Fruit fly (Drosophila melanogaster) whole organism, embryonic: ENCODE measurements around the gene spn-E.

ENCODE experiments used
- CG10147 ChIP-seq: fragments of 200-800 bp; sonication (Bioruptor generic); optimal IDR thresholded peaks from 2 replicates; lab custom pipeline; 2019; ENCODE audit warnings: missing biosample characterization, mild to moderate bottlenecking, missing genetic modification characterization, moderate library complexity
- CG1024 ChIP-seq: fragments of 200-800 bp; sonication (Bioruptor generic); IDR thresholded peaks from 2 replicates; pipeline ENCODE4 v1.3.6; 2022; ENCODE audit warnings: missing biosample characterization, missing genetic modification characterization
- CG10267 ChIP-seq: fragments of 200-800 bp; sonication (Bioruptor generic); optimal IDR thresholded peaks from 2 replicates; lab custom pipeline; 2018; ENCODE audit warnings: missing biosample characterization, mild to moderate bottlenecking, missing genetic modification characterization, moderate library complexity
- CG10565 ChIP-seq: fragments of 200-800 bp; sonication (Bioruptor generic); optimal IDR thresholded peaks from 3 replicates; lab custom pipeline; 2016; ENCODE audit warnings: missing biosample characterization, mild to moderate bottlenecking, missing genetic modification characterization
- CG10979 ChIP-seq: fragments of 200-800 bp; sonication (Bioruptor generic); optimal IDR thresholded peaks from 2 replicates; lab custom pipeline; 2018; ENCODE audit warnings: missing biosample characterization, mild to moderate bottlenecking, missing genetic modification characterization, moderate library complexity
- CG12155 ChIP-seq: fragments of 200-800 bp; sonication (Bioruptor generic); optimal IDR thresholded peaks from 3 replicates; lab custom pipeline; 2016; ENCODE audit warnings: missing biosample characterization, missing genetic modification characterization
- CG12942 ChIP-seq: fragments of 200-800 bp; sonication (Bioruptor generic); optimal IDR thresholded peaks from 3 replicates; lab custom pipeline; 2016; ENCODE audit warnings: missing biosample characterization, missing genetic modification characterization
- CG14667 ChIP-seq: fragments of 200-800 bp; sonication (Bioruptor generic); IDR thresholded peaks from 2 replicates; pipeline ENCODE4 v1.3.6; 2022; ENCODE audit warnings: missing biosample characterization, missing genetic modification characterization
- CG15514 ChIP-seq: fragments of 200-800 bp; sonication (Bioruptor generic); optimal IDR thresholded peaks from 3 replicates; lab custom pipeline; 2017; ENCODE audit warnings: missing biosample characterization, missing genetic modification characterization, mild to moderate bottlenecking, moderate library complexity, missing genetic modification reagents
- CG16813 ChIP-seq: fragments of 200-800 bp; sonication (Bioruptor generic); IDR thresholded peaks from 3 replicates; pipeline ENCODE4 v1.3.6; 2022; ENCODE audit warnings: missing biosample characterization, missing genetic modification characterization; ENCODE audit not compliant: partially characterized antibody
- CG17612 ChIP-seq: fragments of 200-800 bp; sonication (Bioruptor generic); IDR thresholded peaks from 2 replicates; pipeline ENCODE4 v1.3.6; 2022; ENCODE audit warnings: missing biosample characterization, missing genetic modification characterization
- CG17912 ChIP-seq: fragments of 200-800 bp; sonication (Bioruptor generic); optimal IDR thresholded peaks from 2 replicates; lab custom pipeline; 2018; ENCODE audit warnings: missing biosample characterization, mild to moderate bottlenecking, missing genetic modification characterization
- CG30020 ChIP-seq: fragments of 200-800 bp; optimal IDR thresholded peaks from 2 replicates; lab custom pipeline; 2019; ENCODE audit warnings: missing biosample characterization, mild to moderate bottlenecking, missing genetic modification characterization, moderate library complexity
- CG3847 ChIP-seq: fragments of 200-800 bp; sonication (Bioruptor generic); IDR thresholded peaks from 2 replicates; pipeline ENCODE4 v1.3.6; 2022; ENCODE audit warnings: missing biosample characterization, missing genetic modification characterization
- CG4360 ChIP-seq: fragments of 200-800 bp; sonication (Bioruptor generic); IDR thresholded peaks from 2 replicates; pipeline ENCODE4 v1.3.6; 2022; ENCODE audit warnings: missing biosample characterization, missing genetic modification characterization
- CG4730 ChIP-seq: fragments of 200-800 bp; sonication (Bioruptor generic); IDR thresholded peaks from 2 replicates; pipeline ENCODE4 v1.3.6; 2022; ENCODE audit warnings: missing biosample characterization, missing genetic modification characterization
- CoRest ChIP-seq: fragments of 200-800 bp; sonication (Bioruptor generic); optimal IDR thresholded peaks from 3 replicates; lab custom pipeline; 2018; ENCODE audit warnings: missing biosample characterization, mild to moderate bottlenecking, missing genetic modification characterization, moderate library complexity
- D19B ChIP-seq: fragments of 200-800 bp; sonication (Bioruptor generic); optimal IDR thresholded peaks from 2 replicates; lab custom pipeline; 2017; ENCODE audit warnings: missing biosample characterization, mild to moderate bottlenecking, missing genetic modification characterization
- Dip2 ChIP-seq: fragments of 200-800 bp; sonication (Bioruptor generic); IDR thresholded peaks from 2 replicates; pipeline ENCODE4 v1.3.6; 2022; ENCODE audit warnings: missing biosample characterization, missing genetic modification characterization
- Dref ChIP-seq: fragments of 200-800 bp; sonication (Bioruptor generic); IDR thresholded peaks from 2 replicates; pipeline ENCODE4 v1.3.6; 2022; ENCODE audit warnings: missing biosample characterization, missing genetic modification characterization
- E2f2 ChIP-seq: fragments of 200-800 bp; sonication (Bioruptor generic); IDR thresholded peaks from 2 replicates; pipeline ENCODE4 v1.3.6; 2022; ENCODE audit warnings: missing biosample characterization, missing genetic modification characterization
- Eip74EF ChIP-seq, 2 experiments: fragments of 200-800 bp in 1 of 2; fragments of >200 bp in 1 of 2; sonication (Bioruptor generic) in 1 of 2; optimal IDR thresholded peaks; 2 replicates each; lab custom pipeline; 2017 to 2019; ENCODE audit warnings: missing biosample characterization in 2 of 2, missing genetic modification characterization in 2 of 2, mild to moderate bottlenecking in 1 of 2, moderate library complexity in 1 of 2
- HmgZ ChIP-seq: fragments of 200-800 bp; sonication (Bioruptor generic); optimal IDR thresholded peaks from 2 replicates; lab custom pipeline; 2018; ENCODE audit warnings: missing biosample characterization, mild to moderate bottlenecking, missing genetic modification characterization
- MBD-R2 ChIP-seq: fragments of 200-800 bp; sonication (Bioruptor generic); IDR thresholded peaks from 2 replicates; pipeline ENCODE4 v1.3.6; 2022; ENCODE audit warnings: missing biosample characterization, missing genetic modification characterization
- Mrtf ChIP-seq: fragments of 200-800 bp; sonication (Bioruptor generic); IDR thresholded peaks from 3 replicates; pipeline ENCODE4 v1.3.6; 2022; ENCODE audit warnings: missing biosample characterization, missing genetic modification characterization
- YL-1 ChIP-seq: fragments of 200-800 bp; sonication (Bioruptor generic); optimal IDR thresholded peaks from 3 replicates; lab custom pipeline; 2017; ENCODE audit warnings: missing biosample characterization, mild to moderate bottlenecking, missing genetic modification characterization
- al ChIP-seq: fragments of 200-800 bp; sonication (Bioruptor generic); IDR thresholded peaks from 2 replicates; pipeline ENCODE4 v1.3.6; 2022; ENCODE audit warnings: missing biosample characterization, missing genetic modification characterization
- chm ChIP-seq: fragments of 200-800 bp; sonication (Bioruptor generic); IDR thresholded peaks from 2 replicates; pipeline ENCODE4 v1.3.6; 2022; ENCODE audit warnings: missing biosample characterization, missing genetic modification characterization
- crp ChIP-seq, 2 experiments: fragments of 200-800 bp; sonication (Bioruptor generic); optimal IDR thresholded peaks; 2 replicates in 1 of 2; 3 replicates in 1 of 2; lab custom pipeline; 2017; ENCODE audit warnings: missing biosample characterization in 2 of 2, missing genetic modification characterization in 2 of 2, mild to moderate bottlenecking in 1 of 2, moderate library complexity in 1 of 2
- dmrt11E ChIP-seq: fragments of 200-800 bp; sonication (Bioruptor generic); optimal IDR thresholded peaks from 3 replicates; lab custom pipeline; 2018; ENCODE audit warnings: missing biosample characterization, mild to moderate bottlenecking, missing genetic modification characterization, moderate library complexity
- hkb ChIP-seq, 2 experiments: fragments of 200-800 bp in 1 of 2; fragments of >200 bp in 1 of 2; sonication (Bioruptor generic) in 1 of 2; IDR thresholded peaks in 1 of 2; optimal IDR thresholded peaks in 1 of 2; 2 replicates each; pipeline versions ENCODE4 v1.3.6 to Lab custom; 2017 to 2022; ENCODE audit warnings: missing biosample characterization in 1 of 2, missing genetic modification characterization in 1 of 2
- ind ChIP-seq: fragments of 200-800 bp; sonication (Bioruptor generic); optimal IDR thresholded peaks from 3 replicates; lab custom pipeline; 2016; ENCODE audit warnings: missing biosample characterization, missing genetic modification characterization
- inv ChIP-seq: fragments of 200-800 bp; sonication (Bioruptor generic); IDR thresholded peaks from 2 replicates; pipeline ENCODE4 v1.3.6; 2022; ENCODE audit warnings: missing biosample characterization, missing genetic modification characterization; ENCODE audit not compliant: partially characterized antibody
- jigr1 ChIP-seq: fragments of 200-800 bp; sonication (Bioruptor generic); IDR thresholded peaks from 3 replicates; pipeline ENCODE4 v1.3.6; 2022; ENCODE audit warnings: missing biosample characterization, missing genetic modification characterization
- jumu ChIP-seq: fragments of 200-800 bp; sonication (Bioruptor generic); optimal IDR thresholded peaks from 3 replicates; lab custom pipeline; 2016; ENCODE audit warnings: missing biosample characterization, missing genetic modification characterization
- knrl ChIP-seq: fragments of 200-800 bp; sonication (Bioruptor generic); IDR thresholded peaks from 3 replicates; pipeline ENCODE4 v1.3.6; 2022; ENCODE audit warnings: missing biosample characterization, missing genetic modification characterization; ENCODE audit not compliant: partially characterized antibody
- nerfin-1 ChIP-seq: fragments of 200-800 bp; sonication (Bioruptor generic); optimal IDR thresholded peaks from 3 replicates; lab custom pipeline; 2019; ENCODE audit warnings: missing biosample characterization, mild to moderate bottlenecking, missing genetic modification characterization, moderate library complexity
- nom ChIP-seq: fragments of 200-800 bp; sonication (Bioruptor generic); optimal IDR thresholded peaks from 2 replicates; lab custom pipeline; 2017; ENCODE audit warnings: missing biosample characterization, missing genetic modification characterization, mild to moderate bottlenecking, moderate library complexity, missing genetic modification reagents
- odd ChIP-seq: fragments of 200-800 bp; sonication (Bioruptor generic); optimal IDR thresholded peaks from 2 replicates; lab custom pipeline; 2017; ENCODE audit warnings: missing biosample characterization, mild to moderate bottlenecking, missing genetic modification characterization
- otp ChIP-seq: fragments of 200-800 bp; sonication (Bioruptor generic); IDR thresholded peaks from 3 replicates; pipeline ENCODE4, ENCODE4 v1.3.6; 2022; ENCODE audit warnings: missing biosample characterization, missing genetic modification characterization
- peb ChIP-seq: fragments of 200-800 bp; sonication (Bioruptor generic); IDR thresholded peaks from 2 replicates; pipeline ENCODE4 v1.3.6; 2022; ENCODE audit warnings: missing biosample characterization, missing genetic modification characterization
- pzg ChIP-seq: fragments of 200-800 bp; sonication (Bioruptor generic); optimal IDR thresholded peaks from 3 replicates; lab custom pipeline; 2018; ENCODE audit warnings: missing biosample characterization, mild to moderate bottlenecking, missing genetic modification characterization, moderate library complexity
- sens ChIP-seq: fragments of 200-800 bp; sonication (Bioruptor generic); peaks from one replicate; lab custom pipeline; 2016; ENCODE audit warnings: missing biosample characterization, missing genetic modification characterization
- slp2 ChIP-seq: fragments of 200-800 bp; sonication (Bioruptor generic); optimal IDR thresholded peaks from 2 replicates; lab custom pipeline; 2016; ENCODE audit warnings: missing biosample characterization, missing genetic modification characterization
- sna ChIP-seq: fragments of 200-800 bp; sonication (Bioruptor generic); IDR thresholded peaks from 2 replicates; pipeline ENCODE4 v1.3.6; 2022; ENCODE audit warnings: missing biosample characterization, missing genetic modification characterization; ENCODE audit not compliant: partially characterized antibody
- usp ChIP-seq: fragments of >200 bp; optimal IDR thresholded peaks from 2 replicates; lab custom pipeline; 2017; ENCODE audit warnings: missing biosample characterization, missing genetic modification characterization

spn-E gene

dm6 chr3R:15832525-15832924, 4.7 kb upstream of the spn-E start, which contains the start of gene rec (continued):
- peak; percentile 35; the same call in 2 of the 3 replicates for TF ChIP-seq CG16813 (GFP tag; lab: Robert Waterston, UW)
- no peak for TF ChIP-seq YL-1 (GFP tag; lab: Kevin White, UChicago)
- 0 out of 2 replicates have a peak, but pooled peaks have one; percentile 7 for TF ChIP-seq inv (GFP tag; lab: Robert Waterston, UW)
- no peak for TF ChIP-seq CG10979
- TF ChIP-seq E2f2 (GFP tag; lab: Robert Waterston, UW), result peak; percentile 70
- peak; percentile 19 for TF ChIP-seq pzg (GFP tag; lab: Kevin White, UChicago)
- no peak for TF ChIP-seq CG4730
- peak; percentile 33 for TF ChIP-seq MBD-R2 (GFP tag; lab: Robert Waterston, UW)
- TF ChIP-seq sna (GFP tag; lab: Robert Waterston, UW), result peak; percentile 58; the same call in 1 of the 2 replicates
- no peak for TF ChIP-seq peb (GFP tag; lab: Robert Waterston, UW)
- no peak for TF ChIP-seq chm
- peak; percentile 52 for TF ChIP-seq Dref (GFP tag; lab: Robert Waterston, UW)
- no peak for TF ChIP-seq hkb (optimal IDR thresholded peaks at IDR 0.05; lab: Kevin White, UChicago)
- TF ChIP-seq hkb (GFP tag; IDR thresholded peaks at IDR 0.05; lab: Robert Waterston, UW), result no peak
- no peak for TF ChIP-seq nom (GFP tag; lab: Kevin White, UChicago)

DNA sequence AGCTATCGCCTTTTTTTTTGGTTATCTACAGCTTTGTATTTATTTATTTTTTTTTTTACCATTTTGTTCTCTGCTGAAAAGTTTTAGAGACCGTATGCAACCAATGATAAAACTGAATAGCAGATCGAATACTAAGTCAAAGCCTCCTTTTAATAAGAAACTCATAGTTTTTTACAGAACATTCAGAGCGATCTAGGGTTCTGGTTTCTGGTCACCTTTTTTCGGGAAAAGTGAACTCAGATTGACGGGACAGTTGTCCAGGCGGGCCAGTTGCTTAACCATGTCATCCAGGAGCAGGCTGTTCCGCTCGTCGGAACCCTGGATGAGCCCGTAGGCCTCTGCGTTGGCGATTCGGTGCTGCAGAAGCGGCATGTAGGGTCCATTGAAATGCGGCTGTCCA, 3.9 kb upstream of the spn-E start, which contains the start of gene CG43318:
Gene CG43318, minus strand, starts transcription at position 101 of the 400 bp plus-strand sequence.
- TF ChIP-seq otp (no peak), slp2 (GFP tag; lab: Kevin White, UChicago) (no peak)
- TF ChIP-seq, all 482 proteins: peak for 0

- TF ChIP-seq ind, result no peak
- no peak for TF ChIP-seq HmgZ (tag; lab: Kevin White, UChicago)
- no peak for TF ChIP-seq Eip74EF (GFP tag; optimal IDR thresholded peaks at IDR 0.05; lab: Kevin White, UChicago)
- no peak for TF ChIP-seq crp (GFP tag; optimal IDR thresholded peaks at IDR 0.05; lab: Kevin White, UChicago)
- no peak for TF ChIP-seq CG17912 (GFP tag; lab: Kevin White, UChicago)
- peak; percentile 63 for TF ChIP-seq Dref (GFP tag; lab: Robert Waterston, UW)
- TF ChIP-seq CoRest, result no peak
- no peak for TF ChIP-seq CG10147 (GFP tag; lab: Kevin White, UChicago)
- TF ChIP-seq usp (GFP tag; lab: Kevin White, UChicago), result no peak
- no peak for TF ChIP-seq CG17612 (GFP tag; lab: Robert Waterston, UW)
- no peak for TF ChIP-seq nerfin-1 (tag; lab: Kevin White, UChicago)
- no peak for TF ChIP-seq odd (GFP tag; lab: Kevin White, UChicago)
- no peak for TF ChIP-seq CG1024 (GFP tag; lab: Robert Waterston, UW)
- peak; percentile 38 for TF ChIP-seq sens
- TF ChIP-seq CG12155 (GFP tag; lab: Kevin White, UChicago), result no peak
- no peak for TF ChIP-seq dmrt11E (tag; lab: Kevin White, UChicago)
- no peak for TF ChIP-seq CG14667
- no peak for TF ChIP-seq D19B (GFP tag; lab: Kevin White, UChicago)
- TF ChIP-seq CG4360 (GFP tag; lab: Robert Waterston, UW), result no peak
- TF ChIP-seq CG3847 (GFP tag; lab: Robert Waterston, UW), result no peak
- TF ChIP-seq Mrtf (GFP tag; lab: Robert Waterston, UW), result no peak
- no peak for TF ChIP-seq CG10565 (GFP tag; lab: Kevin White, UChicago)
- no peak for TF ChIP-seq Dip2 (GFP tag; lab: Robert Waterston, UW)
- peak; percentile 11 for TF ChIP-seq CG30020 (tag; lab: Kevin White, UChicago)
- TF ChIP-seq CG10267 (tag; lab: Kevin White, UChicago), result peak; percentile 33
- peak; percentile 9 for TF ChIP-seq CG15514
- no peak for TF ChIP-seq knrl
- no peak for TF ChIP-seq al (GFP tag; lab: Robert Waterston, UW)
- TF ChIP-seq CG12942 (GFP tag; lab: Kevin White, UChicago), result no peak
- no peak for TF ChIP-seq jumu (GFP tag; lab: Kevin White, UChicago)
- TF ChIP-seq jigr1, result no peak
Observed at dm6 chr3R:15834375-15835031, 2.7 kb upstream of the spn-E start, which contains the start of the genes CG43317 and Arpc3A. Gene CG43317 (minus strand): TSS chr3R:15834425. Gene Arpc3A (plus strand): TSS chr3R:15834648.
